Worm (Caenorhabditis elegans) whole organism, L3 larva: ENCODE data around the gene K03A11.4.

Experiments
- R02D3.7 ChIP-seq: fragments of 150-350 bp; optimal IDR thresholded peaks from 2 replicates; lab custom pipeline; 2014; ENCODE audit warnings: missing biosample characterization, missing genetic modification characterization
- ama-1 ChIP-seq: fragments of 150-350 bp; optimal IDR thresholded peaks from 2 replicates; lab custom pipeline; 2018
- ceh-16 ChIP-seq: sonication (generic microtip); optimal IDR thresholded peaks from 2 replicates; lab custom pipeline; 2017; ENCODE audit warnings: missing biosample characterization, missing genetic modification characterization
- ceh-28 ChIP-seq: fragments of 150-350 bp; optimal IDR thresholded peaks from 2 replicates; lab custom pipeline; 2014; ENCODE audit warnings: missing biosample characterization, missing genetic modification reagents, missing genetic modification characterization
- elt-3 ChIP-seq, 3 experiments: fragments of 150-350 bp in 1 of 3; sonication (generic microtip) in 2 of 3; optimal IDR thresholded peaks; 2 replicates in 2 of 3; 4 replicates in 1 of 3; lab custom pipeline; 2014 to 2017; ENCODE audit warnings: missing biosample characterization in 3 of 3, missing genetic modification characterization in 3 of 3
- fos-1 ChIP-seq: fragments of 150-350 bp; optimal IDR thresholded peaks from 2 replicates; lab custom pipeline; 2014; ENCODE audit warnings: missing biosample characterization, missing genetic modification characterization
- nhr-28 ChIP-seq: fragments of 150-350 bp; optimal IDR thresholded peaks from 2 replicates; lab custom pipeline; 2014; ENCODE audit warnings: missing biosample characterization, missing genetic modification characterization
- nhr-77 ChIP-seq: fragments of 150-350 bp; optimal IDR thresholded peaks from 2 replicates; lab custom pipeline; 2014; ENCODE audit warnings: missing biosample characterization, missing genetic modification characterization
- pha-4 ChIP-seq: fragments of 150-350 bp; optimal IDR thresholded peaks from 2 replicates; lab custom pipeline; 2014; ENCODE audit warnings: missing biosample characterization, missing genetic modification reagents, missing genetic modification characterization
- skn-1 ChIP-seq: fragments of 150-350 bp; optimal IDR thresholded peaks from 2 replicates; lab custom pipeline; 2014; ENCODE audit warnings: missing biosample characterization, missing genetic modification characterization
- tbx-2 ChIP-seq: sonication (generic microtip); optimal IDR thresholded peaks from 2 replicates; lab custom pipeline; 2016; ENCODE audit warnings: mild to moderate bottlenecking, missing genetic modification characterization, missing compliant biosample characterization
- unc-39 ChIP-seq: sonication (generic microtip); optimal IDR thresholded peaks from 4 replicates; lab custom pipeline; 2017; ENCODE audit warnings: missing biosample characterization, missing genetic modification characterization

DNA sequence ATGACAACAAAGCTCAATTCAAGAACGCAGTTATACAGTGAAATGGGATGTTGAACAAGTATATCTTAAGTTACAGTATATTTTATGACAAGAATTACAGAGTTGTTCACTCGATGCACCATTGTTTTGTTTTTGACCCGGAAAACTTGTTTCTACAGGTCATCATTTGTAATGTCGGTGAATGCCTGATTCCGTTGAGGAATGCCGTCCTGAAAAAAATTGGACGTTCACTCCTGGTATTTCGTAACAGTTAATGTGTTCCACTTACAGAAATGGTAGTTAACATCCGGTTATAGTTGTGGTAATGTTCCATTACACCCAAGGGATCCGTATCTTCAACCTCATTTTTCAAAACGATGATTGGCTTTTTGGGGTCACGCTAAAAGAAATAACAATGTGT lies 38.4 kb downstream of the K03A11.4 start:
- TF ChIP-seq R02D3.7 (no peak), ceh-28 (tag; lab: Kevin White, UChicago) (no peak), elt-3 (tag; optimal IDR thresholded peaks at IDR 0.05; lab: Kevin White, UChicago) (no peak), ceh-16 (tag; lab: Kevin White, UChicago) (no peak), unc-39 (no peak), nhr-77 (tag; lab: Kevin White, UChicago) (no peak), fos-1 (tag; lab: Kevin White, UChicago) (no peak), nhr-28 (tag; lab: Kevin White, UChicago) (no peak), tbx-2 (tag; lab: Kevin White, UChicago) (no peak), pha-4 (tag; lab: Kevin White, UChicago) (no peak), skn-1 (tag; lab: Kevin White, UChicago) (no peak), ama-1 (lab: Kevin White, UChicago) (no peak)
